ENCODE assay signal across 5 worm cellular contexts in genomic region chrIII:8971255-8972020, ce11.
TF ChIP-seq lines count a peak whose summit lies in the region.

TSS of gene eif-3.D (minus strand) at chrIII:8971578.
TSS of gene R08D7.4 (plus strand) at chrIII:8971892.

TF ChIP-seq in whole organism, L1 larva, 84 proteins besides CTCF, POLR2A, EP300 and RAD21 (continues in another document):
- TF ChIP-seq irx-1 (tag; optimal IDR thresholded peaks at IDR 0.05; lab: Kevin White, UChicago) (peak; percentile 64), C16A3.4 (tag; optimal IDR thresholded peaks at IDR 0.05; lab: Kevin White, UChicago) (peak; percentile 63), ztf-11 (tag; optimal IDR thresholded peaks at IDR 0.05; lab: Kevin White, UChicago) (peak in 1 of 2 experiments; percentile 46), lin-14 (GFP tag; optimal IDR thresholded peaks at IDR 0.05; lab: Kevin White, UChicago) (peak; percentile 52), ets-5 (GFP tag; IDR thresholded peaks at IDR 0.05; lab: Robert Waterston, UW) (no peak), ceh-63 (GFP tag; optimal IDR thresholded peaks at IDR 0.05; lab: Kevin White, UChicago) (no peak), nhr-47 (tag; optimal IDR thresholded peaks at IDR 0.05; lab: Kevin White, UChicago) (peak; percentile 74), ceh-8 (GFP tag; optimal IDR thresholded peaks at IDR 0.05; lab: Kevin White, UChicago) (no peak), hlh-4 (tag; optimal IDR thresholded peaks at IDR 0.05; lab: Kevin White, UChicago) (no peak), nhr-237 (tag; optimal IDR thresholded peaks at IDR 0.05; lab: Kevin White, UChicago) (no peak), efl-1 (optimal IDR thresholded peaks at IDR 0.05; lab: Kevin White, UChicago) (peak; percentile 67 to 78), efl-1 (GFP tag; optimal IDR thresholded peaks at IDR 0.05 in 1 of 2; lab: Kevin White, UChicago) (peak; percentile 69 to 96), lin-39 (tag; optimal IDR thresholded peaks at IDR 0.05; lab: Kevin White, UChicago) (peak; percentile 60), dpl-1 (GFP tag; optimal IDR thresholded peaks at IDR 0.05; lab: Kevin White, UChicago) (peak; percentile 63 to 77 (median 76)), zag-1 (tag; optimal IDR thresholded peaks at IDR 0.05; lab: Kevin White, UChicago) (no peak), ceh-82 (tag; optimal IDR thresholded peaks at IDR 0.05; lab: Kevin White, UChicago) (peak; percentile 43 to 59 (median 53)), xbp-1 (tag; optimal IDR thresholded peaks at IDR 0.05; lab: Kevin White, UChicago) (peak; percentile 59), skn-1 (tag; optimal IDR thresholded peaks at IDR 0.05; lab: Kevin White, UChicago) (peak; percentile 50)

TF ChIP-seq in whole organism, L3 larva, 47 proteins besides CTCF, POLR2A, EP300 and RAD21:
- TF ChIP-seq nhr-25 (tag; optimal IDR thresholded peaks at IDR 0.05; lab: Kevin White, UChicago) (peak; percentile 8), egl-27 (tag; optimal IDR thresholded peaks at IDR 0.05; lab: Kevin White, UChicago) (no peak), pha-4 (tag; optimal IDR thresholded peaks at IDR 0.05; lab: Kevin White, UChicago) (peak; percentile 76), elt-2 (tag; optimal IDR thresholded peaks at IDR 0.05; lab: Kevin White, UChicago) (peak; percentile 40), lin-39 (tag; optimal IDR thresholded peaks at IDR 0.05; lab: Kevin White, UChicago) (peak; percentile 7), mdl-1 (tag; optimal IDR thresholded peaks at IDR 0.05; lab: Kevin White, UChicago) (no peak), nhr-23 (tag; optimal IDR thresholded peaks at IDR 0.05; lab: Kevin White, UChicago) (peak; percentile 57), nhr-43 (tag; optimal IDR thresholded peaks at IDR 0.05; lab: Kevin White, UChicago; ENCODE audit: poor library complexity, severe bottlenecking) (peak; percentile 23), eor-1 (tag; optimal IDR thresholded peaks at IDR 0.05; lab: Kevin White, UChicago) (no peak), hmg-11 (tag; optimal IDR thresholded peaks at IDR 0.05; lab: Kevin White, UChicago) (peak; percentile 73), nfya-1 (tag; optimal IDR thresholded peaks at IDR 0.05; lab: Kevin White, UChicago; ENCODE audit: insufficient read depth) (peak; percentile 58), lin-15B (tag; optimal IDR thresholded peaks at IDR 0.05; lab: Kevin White, UChicago) (peak; percentile 62), snpc-4 (tag; optimal IDR thresholded peaks at IDR 0.05; lab: Kevin White, UChicago) (peak; percentile 59)

TF ChIP-seq in whole organism, early embryonic, 17 proteins besides CTCF, POLR2A, EP300 and RAD21:
- TF ChIP-seq ama-1 (optimal IDR thresholded peaks at IDR 0.05; lab: Kevin White, UChicago) = no peak
- peak; percentile 17 for TF ChIP-seq hnd-1 (tag; optimal IDR thresholded peaks at IDR 0.05; lab: Kevin White, UChicago)
- no peak for TF ChIP-seq tbx-11 (GFP tag; IDR thresholded peaks at IDR 0.05; lab: Robert Waterston, UW)
- peak; percentile 13 for TF ChIP-seq ets-7 (tag; optimal IDR thresholded peaks at IDR 0.05; lab: Kevin White, UChicago)
- TF ChIP-seq tbx-37 (GFP tag; conservative IDR thresholded peaks at IDR 0.05; lab: Robert Waterston, UW) = peak; percentile 61
- no peak for TF ChIP-seq sea-1 (GFP tag; conservative IDR thresholded peaks at IDR 0.05; lab: Robert Waterston, UW)
- no peak for TF ChIP-seq hmg-4 (GFP tag; optimal IDR thresholded peaks at IDR 0.05; lab: Kevin White, UChicago)
- peak; percentile 17 for TF ChIP-seq ceh-36 (tag; optimal IDR thresholded peaks at IDR 0.05; lab: Kevin White, UChicago)
- TF ChIP-seq flt-1 (GFP tag; IDR thresholded peaks at IDR 0.05; lab: Robert Waterston, UW) = 0 out of 2 replicates have a peak, but pooled peaks have one; percentile 31
- no peak for TF ChIP-seq hmbx-1 (tag; optimal IDR thresholded peaks at IDR 0.05; lab: Kevin White, UChicago)
- TF ChIP-seq F13C5.2 (tag; optimal IDR thresholded peaks at IDR 0.05; lab: Kevin White, UChicago) = peak; percentile 84
- TF ChIP-seq pes-1 (GFP tag; IDR thresholded peaks at IDR 0.05; lab: Robert Waterston, UW) = peak; percentile 70
- TF ChIP-seq tra-4 (tag; optimal IDR thresholded peaks at IDR 0.05; lab: Kevin White, UChicago) = no peak

TF ChIP-seq in whole organism, midembryonic, 9 proteins besides CTCF, POLR2A, EP300 and RAD21:
- TF ChIP-seq med-1 (GFP tag; optimal IDR thresholded peaks at IDR 0.05; lab: Kevin White, UChicago; ENCODE audit: insufficient read depth) = peak; percentile 54
- peak; percentile 66; the same call in 1 of the 2 replicates for TF ChIP-seq ztf-23 (GFP tag; IDR thresholded peaks at IDR 0.05; lab: Robert Waterston, UW)
- TF ChIP-seq flt-1 (GFP tag; IDR thresholded peaks at IDR 0.05; lab: Robert Waterston, UW) = 0 out of 2 replicates have a peak, but pooled peaks have one; percentile 47
- TF ChIP-seq cog-1 (tag; optimal IDR thresholded peaks at IDR 0.05; lab: Kevin White, UChicago) = no peak
- peak; percentile 57; the same call in 1 of the 2 replicates for TF ChIP-seq tab-1 (GFP tag; IDR thresholded peaks at IDR 0.05; lab: Robert Waterston, UW)

TF ChIP-seq in whole organism, young adult, 124 proteins besides CTCF, POLR2A, EP300 and RAD21:
- peak; percentile 33 for TF ChIP-seq dpl-1 (GFP tag; optimal IDR thresholded peaks at IDR 0.05; lab: Kevin White, UChicago)
- TF ChIP-seq pbrm-1 (GFP tag; IDR thresholded peaks at IDR 0.05; lab: Robert Waterston, UW) = no peak
- no peak for TF ChIP-seq somi-1 (GFP tag; optimal IDR thresholded peaks at IDR 0.05; lab: Kevin White, UChicago)
- TF ChIP-seq lin-54 (GFP tag; optimal IDR thresholded peaks at IDR 0.05; lab: Kevin White, UChicago) = peak; percentile 65
- peak; percentile 29 for TF ChIP-seq nhr-80 (tag; optimal IDR thresholded peaks at IDR 0.05; lab: Kevin White, UChicago)
- TF ChIP-seq madf-6 (GFP tag; IDR thresholded peaks at IDR 0.05; lab: Robert Waterston, UW) = peak; percentile 38; the same call in 1 of the 2 replicates
- TF ChIP-seq lsl-1 (GFP tag; optimal IDR thresholded peaks at IDR 0.05; lab: Kevin White, UChicago) = peak; percentile 50
- TF ChIP-seq efl-1 (GFP tag; optimal IDR thresholded peaks at IDR 0.05; lab: Kevin White, UChicago) = peak; percentile 3
- TF ChIP-seq T26A5.8 (tag; optimal IDR thresholded peaks at IDR 0.05; lab: Kevin White, UChicago) = no peak
- peak; percentile 38; the same call in 1 of the 2 replicates for TF ChIP-seq hmg-1.2 (GFP tag; IDR thresholded peaks at IDR 0.05; lab: Robert Waterston, UW)
- TF ChIP-seq attf-5 (GFP tag; optimal IDR thresholded peaks at IDR 0.05; lab: Kevin White, UChicago) = peak; percentile 49
- peak; percentile 0 for TF ChIP-seq snpc-4 (GFP tag; optimal IDR thresholded peaks at IDR 0.05; lab: Kevin White, UChicago)
- TF ChIP-seq snpc-4 (tag; optimal IDR thresholded peaks at IDR 0.05; lab: Kevin White, UChicago) = peak in 3 of 4 experiments; percentile 12 to 61 (median 20)
- TF ChIP-seq D2030.7 (GFP tag; IDR thresholded peaks at IDR 0.05; lab: Robert Waterston, UW) = peak; percentile 25; the same call in 1 of the 2 replicates
- TF ChIP-seq mcd-1 (GFP tag; IDR thresholded peaks at IDR 0.05; lab: Robert Waterston, UW) = peak; percentile 42
- TF ChIP-seq unc-130 (GFP tag; optimal IDR thresholded peaks at IDR 0.05; lab: Kevin White, UChicago) = no peak
- TF ChIP-seq snpc-1.3 (tag; optimal IDR thresholded peaks at IDR 0.05; lab: Kevin White, UChicago; ENCODE audit: insufficient read depth) = peak; percentile 33
- 0 out of 2 replicates have a peak, but pooled peaks have one; percentile 15 for TF ChIP-seq Y95B8A.8 (GFP tag; IDR thresholded peaks at IDR 0.05; lab: Robert Waterston, UW)
- TF ChIP-seq lin-40 (tag; optimal IDR thresholded peaks at IDR 0.05; lab: Kevin White, UChicago) = peak; percentile 38
- peak; percentile 30 for TF ChIP-seq F23B12.7 (tag; optimal IDR thresholded peaks at IDR 0.05; lab: Kevin White, UChicago; ENCODE audit: insufficient read depth)
- no peak for TF ChIP-seq Y53F4B.3 (GFP tag; IDR thresholded peaks at IDR 0.05; lab: Robert Waterston, UW)
- peak; percentile 70 for TF ChIP-seq dox-1 (GFP tag; IDR thresholded peaks at IDR 0.05; lab: Robert Waterston, UW)
- peak; percentile 36 for TF ChIP-seq snpc-3.4 (tag; optimal IDR thresholded peaks at IDR 0.05; lab: Kevin White, UChicago)
- no peak for TF ChIP-seq bed-1 (GFP tag; IDR thresholded peaks at IDR 0.05; lab: Robert Waterston, UW)
- peak in 1 of 2 experiments; percentile 30 for TF ChIP-seq let-607 (tag; optimal IDR thresholded peaks at IDR 0.05; lab: Kevin White, UChicago)
- no peak for TF ChIP-seq madf-3 (GFP tag; IDR thresholded peaks at IDR 0.05; lab: Robert Waterston, UW)
- peak; percentile 6 for TF ChIP-seq F49E8.2 (tag; optimal IDR thresholded peaks at IDR 0.05; lab: Kevin White, UChicago; ENCODE audit: insufficient read depth)
- no peak for TF ChIP-seq cebp-1 (GFP tag; IDR thresholded peaks at IDR 0.05; lab: Robert Waterston, UW)
- peak; percentile 51 for TF ChIP-seq cebp-1 (tag; optimal IDR thresholded peaks at IDR 0.05; lab: Kevin White, UChicago)
- TF ChIP-seq tbp1 (GFP tag; optimal IDR thresholded peaks at IDR 0.05; lab: Kevin White, UChicago) = peak; percentile 37
- TF ChIP-seq ceh-27 (GFP tag; optimal IDR thresholded peaks at IDR 0.05; lab: Kevin White, UChicago) = peak; percentile 35
- peak; percentile 48 for TF ChIP-seq F33H1.4 (GFP tag; IDR thresholded peaks at IDR 0.05; lab: Robert Waterston, UW)
- peak; percentile 96 for TF ChIP-seq ztf-18 (tag; optimal IDR thresholded peaks at IDR 0.05; lab: Kevin White, UChicago)

Comparison
In these comparisons a context has a peak if more than half of its experiments do, and no peak if none do; other contexts are left out.
1. Of the 8 proteins assayed by ChIP-seq in both whole organism, young adult and whole organism, L1 larva: peak only in whole organism, young adult: none; only in whole organism, L1 larva: lin-35, nhr-90 and unc-130; in both: dpl-1, efl-1 and snpc-4; in neither: 2.